Worm (Caenorhabditis elegans) whole organism, L3 larva: ENCODE results near the gene zfp-3.
A peak's percentile ranks its signal among the peaks of the same experiment; 100 is the strongest.

Source experiments
- R02D3.7 ChIP-seq: fragments of 150-350 bp; optimal IDR thresholded peaks from 2 replicates; lab custom pipeline; 2014; ENCODE audit warnings: missing biosample characterization, missing genetic modification characterization
- ZK546.5 ChIP-seq: sonication (generic microtip); optimal IDR thresholded peaks from 2 replicates; lab custom pipeline; 2017; ENCODE audit warnings: missing biosample characterization, missing genetic modification characterization
- aly-2 ChIP-seq: fragments of 150-350 bp; optimal IDR thresholded peaks from 2 replicates; lab custom pipeline; 2014; ENCODE audit warnings: missing biosample characterization, missing genetic modification characterization
- ama-1 ChIP-seq: fragments of 150-350 bp; optimal IDR thresholded peaks from 2 replicates; lab custom pipeline; 2018
- ceh-16 ChIP-seq: sonication (generic microtip); optimal IDR thresholded peaks from 2 replicates; lab custom pipeline; 2017; ENCODE audit warnings: missing biosample characterization, missing genetic modification characterization
- ceh-28 ChIP-seq: fragments of 150-350 bp; optimal IDR thresholded peaks from 2 replicates; lab custom pipeline; 2014; ENCODE audit warnings: missing biosample characterization, missing genetic modification reagents, missing genetic modification characterization
- ceh-82 ChIP-seq: fragments of 150-350 bp; optimal IDR thresholded peaks from 2 replicates; lab custom pipeline; 2014; ENCODE audit warnings: missing biosample characterization, missing genetic modification characterization
- ceh-9 ChIP-seq: sonication (generic microtip); optimal IDR thresholded peaks from 2 replicates; lab custom pipeline; 2018; ENCODE audit warnings: missing biosample characterization, missing genetic modification characterization
- egl-27 ChIP-seq: sonication (generic microtip); optimal IDR thresholded peaks from 4 replicates; lab custom pipeline; 2017; ENCODE audit warnings: missing biosample characterization, missing genetic modification reagents, missing genetic modification characterization
- egl-5 ChIP-seq: fragments of 150-350 bp; optimal IDR thresholded peaks from 2 replicates; lab custom pipeline; 2017; ENCODE audit warnings: missing biosample characterization, missing genetic modification reagents, missing genetic modification characterization, inconsistent platforms
- elt-1 ChIP-seq: fragments of 150-350 bp; optimal IDR thresholded peaks from 2 replicates; lab custom pipeline; 2014; ENCODE audit warnings: missing biosample characterization, missing genetic modification characterization
- elt-2 ChIP-seq: sonication (generic microtip); optimal IDR thresholded peaks from 2 replicates; lab custom pipeline; 2016; ENCODE audit warnings: missing genetic modification reagents, mild to moderate bottlenecking, missing genetic modification characterization, missing compliant biosample characterization
- elt-3 ChIP-seq, 3 experiments: fragments of 150-350 bp in 1 of 3; sonication (generic microtip) in 2 of 3; optimal IDR thresholded peaks; 2 replicates in 2 of 3; 4 replicates in 1 of 3; lab custom pipeline; 2014 to 2017; ENCODE audit warnings: missing biosample characterization in 3 of 3, missing genetic modification characterization in 3 of 3
- eor-1 ChIP-seq, 2 experiments: fragments of 150-350 bp; optimal IDR thresholded peaks; 2 replicates each; lab custom pipeline; 2014 to 2018; ENCODE audit warnings: missing biosample characterization in 2 of 2, missing genetic modification characterization in 2 of 2
- fkh-10 ChIP-seq: sonication (generic microtip); optimal IDR thresholded peaks from 2 replicates; lab custom pipeline; 2017; ENCODE audit warnings: missing biosample characterization, missing genetic modification reagents, missing genetic modification characterization
- fkh-2 ChIP-seq: fragments of 150-350 bp; optimal IDR thresholded peaks from 2 replicates; lab custom pipeline; 2014; ENCODE audit warnings: missing biosample characterization, missing genetic modification reagents, missing genetic modification characterization
- fos-1 ChIP-seq: fragments of 150-350 bp; optimal IDR thresholded peaks from 2 replicates; lab custom pipeline; 2014; ENCODE audit warnings: missing biosample characterization, missing genetic modification characterization
- hmg-11 ChIP-seq: sonication (generic microtip); optimal IDR thresholded peaks from 2 replicates; lab custom pipeline; 2016; ENCODE audit warnings: missing genetic modification characterization, missing compliant biosample characterization
- jun-1 ChIP-seq: fragments of 150-350 bp; optimal IDR thresholded peaks from 2 replicates; lab custom pipeline; 2014; ENCODE audit warnings: missing biosample characterization, missing genetic modification reagents, missing genetic modification characterization
- lin-15B ChIP-seq: fragments of 150-350 bp; optimal IDR thresholded peaks from 2 replicates; lab custom pipeline; 2014; ENCODE audit warnings: missing biosample characterization, missing genetic modification characterization
- lin-39 ChIP-seq: fragments of 150-350 bp; optimal IDR thresholded peaks from 2 replicates; lab custom pipeline; 2018; ENCODE audit warnings: missing biosample characterization, missing genetic modification reagents, missing genetic modification characterization
- lsy-12 ChIP-seq: sonication (generic microtip); optimal IDR thresholded peaks from 2 replicates; lab custom pipeline; 2016; ENCODE audit warnings: mild to moderate bottlenecking, missing genetic modification characterization, missing compliant biosample characterization
- mdl-1 ChIP-seq: fragments of 150-350 bp; optimal IDR thresholded peaks from 2 replicates; lab custom pipeline; 2014; ENCODE audit warnings: missing biosample characterization, missing genetic modification characterization
- mml-1 ChIP-seq: fragments of 150-350 bp; sonication (generic microtip); optimal IDR thresholded peaks from 3 replicates; lab custom pipeline; 2014; ENCODE audit warnings: missing biosample characterization, missing genetic modification characterization
- nfya-1 ChIP-seq: sonication (generic microtip); optimal IDR thresholded peaks from 2 replicates; lab custom pipeline; 2017; ENCODE audit warnings: missing genetic modification characterization, mild to moderate bottlenecking, missing compliant biosample characterization, antibody characterized with exemption, moderate library complexity; ENCODE audit not compliant: insufficient read depth
- nhr-11 ChIP-seq: fragments of 150-350 bp; optimal IDR thresholded peaks from 2 replicates; lab custom pipeline; 2014; ENCODE audit warnings: missing biosample characterization, missing genetic modification characterization
- nhr-12 ChIP-seq: fragments of 150-350 bp; optimal IDR thresholded peaks from 2 replicates; lab custom pipeline; 2014; ENCODE audit warnings: missing biosample characterization, missing genetic modification characterization
- nhr-23 ChIP-seq: fragments of 150-350 bp; optimal IDR thresholded peaks from 2 replicates; lab custom pipeline; 2014; ENCODE audit warnings: missing biosample characterization, missing genetic modification reagents, missing genetic modification characterization
- nhr-237 ChIP-seq: fragments of 150-350 bp; optimal IDR thresholded peaks from 2 replicates; lab custom pipeline; 2014; ENCODE audit warnings: missing biosample characterization, missing genetic modification characterization
- nhr-25 ChIP-seq: sonication (generic microtip); optimal IDR thresholded peaks from 2 replicates; lab custom pipeline; 2017; ENCODE audit warnings: missing biosample characterization, missing genetic modification characterization
- nhr-28 ChIP-seq: fragments of 150-350 bp; optimal IDR thresholded peaks from 2 replicates; lab custom pipeline; 2014; ENCODE audit warnings: missing biosample characterization, missing genetic modification characterization
- nhr-43 ChIP-seq: sonication (generic microtip); optimal IDR thresholded peaks from 2 replicates; lab custom pipeline; 2016; ENCODE audit warnings: mild to moderate bottlenecking, missing genetic modification characterization, missing compliant biosample characterization; ENCODE audit not compliant: poor library complexity, severe bottlenecking
- nhr-67 ChIP-seq: fragments of 150-350 bp; optimal IDR thresholded peaks from 2 replicates; lab custom pipeline; 2014; ENCODE audit warnings: missing biosample characterization, missing genetic modification characterization
- nhr-76 ChIP-seq: fragments of 150-350 bp; sonication (generic microtip); optimal IDR thresholded peaks from 5 replicates; lab custom pipeline; 2014; ENCODE audit warnings: missing biosample characterization, missing genetic modification characterization
- nhr-77 ChIP-seq: fragments of 150-350 bp; optimal IDR thresholded peaks from 2 replicates; lab custom pipeline; 2014; ENCODE audit warnings: missing biosample characterization, missing genetic modification characterization
- pha-4 ChIP-seq: fragments of 150-350 bp; optimal IDR thresholded peaks from 2 replicates; lab custom pipeline; 2014; ENCODE audit warnings: missing biosample characterization, missing genetic modification reagents, missing genetic modification characterization
- pqm-1 ChIP-seq: fragments of 150-350 bp; optimal IDR thresholded peaks from 2 replicates; lab custom pipeline; 2017; ENCODE audit warnings: missing biosample characterization, missing genetic modification characterization, inconsistent platforms
- sea-2 ChIP-seq: fragments of 150-350 bp; sonication (generic microtip); optimal IDR thresholded peaks from 4 replicates; lab custom pipeline; 2014; ENCODE audit warnings: missing biosample characterization, missing genetic modification reagents, missing genetic modification characterization
- skn-1 ChIP-seq: fragments of 150-350 bp; optimal IDR thresholded peaks from 2 replicates; lab custom pipeline; 2014; ENCODE audit warnings: missing biosample characterization, missing genetic modification characterization
- snpc-4 ChIP-seq: fragments of 150-350 bp; optimal IDR thresholded peaks from 2 replicates; lab custom pipeline; 2014; ENCODE audit warnings: missing biosample characterization, missing genetic modification characterization
- tbx-2 ChIP-seq: sonication (generic microtip); optimal IDR thresholded peaks from 2 replicates; lab custom pipeline; 2016; ENCODE audit warnings: mild to moderate bottlenecking, missing genetic modification characterization, missing compliant biosample characterization
- unc-39 ChIP-seq: sonication (generic microtip); optimal IDR thresholded peaks from 4 replicates; lab custom pipeline; 2017; ENCODE audit warnings: missing biosample characterization, missing genetic modification characterization
- unc-62 ChIP-seq: fragments of 150-350 bp; sonication (generic microtip); optimal IDR thresholded peaks from 4 replicates; lab custom pipeline; 2014; ENCODE audit warnings: missing biosample characterization, missing genetic modification reagents, missing genetic modification characterization
- zag-1 ChIP-seq: fragments of 150-350 bp; optimal IDR thresholded peaks from 2 replicates; lab custom pipeline; 2014; ENCODE audit warnings: missing biosample characterization, missing genetic modification characterization
- ztf-11 ChIP-seq: fragments of 150-350 bp; optimal IDR thresholded peaks from 2 replicates; lab custom pipeline; 2014; ENCODE audit warnings: missing biosample characterization, missing genetic modification characterization

Gene zfp-3

ce11 chrX:1446593-1447141 is at the start of gene zfp-3:
zfp-3 (minus strand) TSS chrX:1446643.
- TF ChIP-seq zag-1 (no peak), fkh-10 (GFP tag; lab: Kevin White, UChicago) (peak; percentile 88), elt-1 (tag; lab: Kevin White, UChicago) (peak; percentile 61), nfya-1 (tag; lab: Kevin White, UChicago) (peak; percentile 97), mml-1 (peak; percentile 17), ZK546.5 (tag; lab: Kevin White, UChicago) (peak; percentile 14), pqm-1 (peak; percentile 81), nhr-237 (tag; lab: Kevin White, UChicago) (no peak), egl-5 (tag; lab: Kevin White, UChicago) (peak; percentile 79), pha-4 (tag; lab: Kevin White, UChicago) (peak; percentile 96), nhr-12 (no peak), aly-2 (tag; lab: Kevin White, UChicago) (no peak), ama-1 (lab: Kevin White, UChicago) (peak; percentile 62), R02D3.7 (peak; percentile 78), ceh-28 (tag; lab: Kevin White, UChicago) (peak; percentile 95), eor-1 (tag; optimal IDR thresholded peaks at IDR 0.05; lab: Kevin White, UChicago) (no peak), lin-39 (tag; lab: Kevin White, UChicago) (peak; percentile 97), skn-1 (tag; lab: Kevin White, UChicago) (peak; percentile 91), nhr-77 (tag; lab: Kevin White, UChicago) (peak; percentile 77), tbx-2 (tag; lab: Kevin White, UChicago) (peak; percentile 87), mdl-1 (peak; percentile 91), nhr-11 (tag; lab: Kevin White, UChicago) (peak; percentile 71), lin-15B (peak; percentile 87), unc-62 (GFP tag; lab: Kevin White, UChicago) (peak; percentile 90), fos-1 (tag; lab: Kevin White, UChicago) (peak; percentile 73), egl-27 (peak; percentile 89), jun-1 (tag; lab: Kevin White, UChicago) (peak; percentile 98), hmg-11 (tag; lab: Kevin White, UChicago) (peak; percentile 99), nhr-76 (tag; lab: Kevin White, UChicago) (no peak), fkh-2 (tag; lab: Kevin White, UChicago) (no peak), lsy-12 (tag; lab: Kevin White, UChicago) (peak; percentile 83), sea-2 (GFP tag; lab: Kevin White, UChicago) (peak; percentile 78), nhr-28 (tag; lab: Kevin White, UChicago) (no peak), ceh-16 (tag; lab: Kevin White, UChicago) (no peak), ceh-82 (tag; lab: Kevin White, UChicago) (peak; percentile 76), nhr-23 (tag; lab: Kevin White, UChicago) (peak; percentile 93), unc-39 (tag; lab: Kevin White, UChicago) (no peak), nhr-67 (no peak), nhr-43 (tag; lab: Kevin White, UChicago) (peak; percentile 86), elt-3 (tag; optimal IDR thresholded peaks at IDR 0.05; lab: Kevin White, UChicago) (peak in 1 of 3 experiments; percentile 20), ztf-11 (tag; lab: Kevin White, UChicago) (no peak), snpc-4 (peak; percentile 82), elt-2 (tag; lab: Kevin White, UChicago) (peak; percentile 82), nhr-25 (peak; percentile 93)

- TF ChIP-seq sea-2 (GFP tag; lab: Kevin White, UChicago) (no peak), tbx-2 (tag; lab: Kevin White, UChicago) (no peak), nhr-23 (tag; lab: Kevin White, UChicago) (no peak), lsy-12 (tag; lab: Kevin White, UChicago) (no peak), elt-2 (tag; lab: Kevin White, UChicago) (no peak), nhr-25 (no peak), hmg-11 (tag; lab: Kevin White, UChicago) (no peak), snpc-4 (no peak), nfya-1 (tag; lab: Kevin White, UChicago) (no peak), ceh-9 (tag; lab: Kevin White, UChicago) (no peak), nhr-11 (tag; lab: Kevin White, UChicago) (no peak), egl-27 (no peak), unc-39 (tag; lab: Kevin White, UChicago) (no peak), mml-1 (no peak), nhr-28 (tag; lab: Kevin White, UChicago) (no peak), skn-1 (tag; lab: Kevin White, UChicago) (no peak), fkh-2 (tag; lab: Kevin White, UChicago) (no peak), nhr-43 (tag; lab: Kevin White, UChicago) (no peak)
Observed at ce11 chrX:1495980-1496379, 49.5 kb upstream of the zfp-3 start.
